Worm (Caenorhabditis elegans) whole organism, young adult: ENCODE data around the gene K08F4.5.
A peak's percentile ranks its signal among the peaks of the same experiment; 100 is the strongest.

Source experiments
- B0035.1 ChIP-seq: sonication (generic microtip); optimal IDR thresholded peaks from 2 replicates; lab custom pipeline; 2016; ENCODE audit warnings: missing genetic modification characterization, mild to moderate bottlenecking, missing compliant biosample characterization, missing genotype, missing genetic modification reagents
- C06A6.2 ChIP-seq: fragments of 200-800 bp; sonication (Bioruptor generic); conservative IDR thresholded peaks from 2 replicates; pipeline ENCODE4 v1.3.6; 2022; ENCODE audit warnings: missing genetic modification characterization, missing compliant biosample characterization
- F23B12.7 ChIP-seq: sonication (generic microtip); optimal IDR thresholded peaks from 2 replicates; lab custom pipeline; 2017; ENCODE audit warnings: missing genetic modification characterization, mild to moderate bottlenecking, missing compliant biosample characterization, antibody characterized with exemption, moderate library complexity; ENCODE audit not compliant: insufficient read depth
- F39B2.1 ChIP-seq: fragments of 200-800 bp; sonication (Bioruptor generic); IDR thresholded peaks from 2 replicates; pipeline ENCODE4 v1.3.6; 2022; ENCODE audit warnings: missing genetic modification reagents, missing genetic modification characterization, missing compliant biosample characterization
- K12H6.12 ChIP-seq: fragments of 200-800 bp; sonication (Bioruptor generic); optimal IDR thresholded peaks from 2 replicates; lab custom pipeline; 2018; ENCODE audit warnings: mild to moderate bottlenecking, missing genetic modification characterization, missing compliant biosample characterization
- Y53F4B.3 ChIP-seq: fragments of 200-800 bp; sonication (Bioruptor generic); IDR thresholded peaks from 2 replicates; pipeline ENCODE4 v1.3.6; 2022; ENCODE audit warnings: missing genetic modification reagents, missing genetic modification characterization, missing compliant biosample characterization
- Y56A3A.18 ChIP-seq: fragments of 200-800 bp; sonication (Bioruptor generic); IDR thresholded peaks from 2 replicates; pipeline ENCODE4 v1.3.6; 2022; ENCODE audit warnings: missing genetic modification reagents, missing genetic modification characterization, missing compliant biosample characterization
- Y79H2A.3 ChIP-seq: fragments of 200-800 bp; sonication (Bioruptor generic); conservative IDR thresholded peaks from 2 replicates; pipeline ENCODE4 v1.3.6; 2022; ENCODE audit warnings: missing genetic modification reagents, missing genetic modification characterization, missing compliant biosample characterization
- ama-1 ChIP-seq, 3 experiments: fragments of 150-350 bp in 1 of 3; sonication (generic microtip) in 2 of 3; optimal IDR thresholded peaks; 2 replicates each; lab custom pipeline; 2014 to 2018; ENCODE audit warnings: missing biosample characterization in 2 of 3, missing genetic modification characterization in 2 of 3, missing genetic modification reagents in 2 of 3
- bed-1 ChIP-seq: fragments of 200-800 bp; sonication (Bioruptor generic); IDR thresholded peaks from 2 replicates; pipeline ENCODE4 v1.3.6; 2022; ENCODE audit warnings: missing genetic modification reagents, missing genetic modification characterization, missing compliant biosample characterization
- ccch-3 ChIP-seq: fragments of 200-800 bp; sonication (Bioruptor generic); optimal IDR thresholded peaks from 2 replicates; lab custom pipeline; 2018; ENCODE audit warnings: mild to moderate bottlenecking, missing genetic modification characterization, missing compliant biosample characterization
- cebp-2 ChIP-seq: fragments of 200-800 bp; sonication (Bioruptor generic); IDR thresholded peaks from 2 replicates; pipeline ENCODE4 v1.3.6; 2022; ENCODE audit warnings: missing genetic modification characterization, missing compliant biosample characterization
- ceh-100 ChIP-seq: fragments of 200-800 bp; sonication (Bioruptor generic); IDR thresholded peaks from 2 replicates; pipeline ENCODE4 v1.3.6; 2022; ENCODE audit warnings: missing genetic modification reagents, missing genetic modification characterization, missing compliant biosample characterization
- ceh-40 ChIP-seq: fragments of 200-800 bp; sonication (Bioruptor generic); IDR thresholded peaks from 2 replicates; pipeline ENCODE4 v1.3.6; 2022; ENCODE audit warnings: missing genetic modification characterization, missing compliant biosample characterization
- ceh-91 ChIP-seq: fragments of 200-800 bp; sonication (Bioruptor generic); IDR thresholded peaks from 2 replicates; pipeline ENCODE4 v1.3.6; 2022; ENCODE audit warnings: missing genetic modification reagents, missing genetic modification characterization, missing compliant biosample characterization
- dox-1 ChIP-seq: fragments of 200-800 bp; sonication (Bioruptor generic); IDR thresholded peaks from 2 replicates; pipeline ENCODE4 v1.3.6; 2022; ENCODE audit warnings: missing genetic modification reagents, missing genetic modification characterization, missing compliant biosample characterization
- fkh-3 ChIP-seq: sonication (generic microtip); optimal IDR thresholded peaks from 2 replicates; lab custom pipeline; 2016; ENCODE audit warnings: mild to moderate bottlenecking, missing genetic modification characterization, missing compliant biosample characterization
- him-1 ChIP-seq: sonication (generic microtip); optimal IDR thresholded peaks from 2 replicates; lab custom pipeline; 2016; ENCODE audit warnings: missing genotype, missing genetic modification reagents, missing genetic modification characterization, missing compliant biosample characterization
- hlh-26 ChIP-seq: fragments of 200-800 bp; sonication (Bioruptor generic); conservative IDR thresholded peaks from 2 replicates; pipeline ENCODE4 v1.3.6; 2022; ENCODE audit warnings: missing genetic modification reagents, missing genetic modification characterization, missing compliant biosample characterization
- hmg-20 ChIP-seq: fragments of 200-800 bp; sonication (Bioruptor generic); IDR thresholded peaks from 2 replicates; pipeline ENCODE4 v1.3.6; 2022; ENCODE audit warnings: missing genetic modification reagents, missing genetic modification characterization, missing compliant biosample characterization
- let-526 ChIP-seq: fragments of 200-800 bp; sonication (Bioruptor generic); IDR thresholded peaks from 2 replicates; pipeline ENCODE4 v1.3.6; 2022; ENCODE audit warnings: missing genetic modification reagents, missing genetic modification characterization, missing compliant biosample characterization
- lin-54 ChIP-seq: fragments of 200-800 bp; sonication (Bioruptor generic); optimal IDR thresholded peaks from 2 replicates; lab custom pipeline; 2018; ENCODE audit warnings: mild to moderate bottlenecking, missing genetic modification characterization, missing compliant biosample characterization
- lsl-1 ChIP-seq: fragments of 200-800 bp; sonication (Bioruptor generic); optimal IDR thresholded peaks from 2 replicates; lab custom pipeline; 2018; ENCODE audit warnings: mild to moderate bottlenecking, missing genetic modification characterization, moderate library complexity, missing compliant biosample characterization
- lsy-27 ChIP-seq: sonication (generic microtip); optimal IDR thresholded peaks from 2 replicates; lab custom pipeline; 2017; ENCODE audit warnings: missing genetic modification characterization, mild to moderate bottlenecking, missing compliant biosample characterization, antibody characterized with exemption, missing genotype, borderline replicate concordance; ENCODE audit not compliant: insufficient read depth
- madf-3 ChIP-seq: fragments of 200-800 bp; sonication (Bioruptor generic); IDR thresholded peaks from 2 replicates; pipeline ENCODE4 v1.3.6; 2022; ENCODE audit warnings: missing genetic modification reagents, missing genetic modification characterization, missing compliant biosample characterization
- madf-6 ChIP-seq: fragments of 200-800 bp; sonication (Bioruptor generic); IDR thresholded peaks from 2 replicates; pipeline ENCODE4 v1.3.6; 2022; ENCODE audit warnings: missing genetic modification reagents, missing genetic modification characterization, missing compliant biosample characterization
- mes-4 ChIP-seq: sonication (generic microtip); optimal IDR thresholded peaks from 2 replicates; lab custom pipeline; 2016; ENCODE audit warnings: missing genotype, missing genetic modification characterization, missing compliant biosample characterization
- nfyb-1 ChIP-seq: fragments of 200-800 bp; sonication (Bioruptor generic); IDR thresholded peaks from 2 replicates; pipeline ENCODE4 v1.3.6; 2022; ENCODE audit warnings: missing genetic modification reagents, missing genetic modification characterization, missing compliant biosample characterization
- nhr-179 ChIP-seq: sonication (generic microtip); optimal IDR thresholded peaks from 2 replicates; lab custom pipeline; 2016; ENCODE audit warnings: mild to moderate bottlenecking, missing genetic modification characterization, missing compliant biosample characterization
- pha-4 ChIP-seq: fragments of 150-350 bp; sonication (generic microtip); optimal IDR thresholded peaks from 2 replicates; lab custom pipeline; 2014; ENCODE audit warnings: missing biosample characterization, missing genetic modification reagents, missing genetic modification characterization
- repo-1 ChIP-seq: sonication (generic microtip); optimal IDR thresholded peaks from 2 replicates; lab custom pipeline; 2017; ENCODE audit warnings: mild to moderate bottlenecking, missing genetic modification characterization, missing compliant biosample characterization
- sdz-38 ChIP-seq: sonication (generic microtip); optimal IDR thresholded peaks from 2 replicates; lab custom pipeline; 2016; ENCODE audit warnings: missing genotype, missing genetic modification characterization, missing compliant biosample characterization
- snpc-1.1 ChIP-seq: sonication (generic microtip); optimal IDR thresholded peaks from 2 replicates; lab custom pipeline; 2017; ENCODE audit warnings: missing genetic modification characterization, mild to moderate bottlenecking, missing compliant biosample characterization, antibody characterized with exemption, moderate library complexity, missing genotype, missing genetic modification reagents; ENCODE audit not compliant: insufficient read depth
- snpc-1.3 ChIP-seq: sonication (generic microtip); optimal IDR thresholded peaks from 2 replicates; lab custom pipeline; 2017; ENCODE audit warnings: missing genetic modification characterization, mild to moderate bottlenecking, missing compliant biosample characterization, antibody characterized with exemption, moderate library complexity, missing genotype, missing genetic modification reagents; ENCODE audit not compliant: insufficient read depth
- snpc-3.4 ChIP-seq: sonication (generic microtip); optimal IDR thresholded peaks from 2 replicates; lab custom pipeline; 2017; ENCODE audit warnings: missing genetic modification characterization, mild to moderate bottlenecking, missing compliant biosample characterization, antibody characterized with exemption, moderate library complexity, missing genotype, missing genetic modification reagents
- snpc-4 ChIP-seq, 5 experiments: fragments of 150-350 bp in 1 of 5; sonication (generic microtip) in 4 of 5; optimal IDR thresholded peaks; 2 replicates each; lab custom pipeline; 2014 to 2018; ENCODE audit warnings: missing genetic modification characterization in 5 of 5, missing biosample characterization in 3 of 5, antibody characterized with exemption in 2 of 5, mild to moderate bottlenecking in 2 of 5, missing compliant biosample characterization in 2 of 5, missing genotype in 2 of 5, moderate library complexity in 2 of 5, missing genetic modification reagents in 1 of 5
- tbx-9 ChIP-seq: sonication (generic microtip); optimal IDR thresholded peaks from 2 replicates; lab custom pipeline; 2016; ENCODE audit warnings: borderline replicate concordance, missing genetic modification characterization, inconsistent platforms, missing compliant biosample characterization
- zfh-2 ChIP-seq: fragments of 200-800 bp; sonication (Bioruptor generic); conservative IDR thresholded peaks from 2 replicates; pipeline ENCODE4 v1.3.6; 2022; ENCODE audit warnings: missing genetic modification reagents, missing genetic modification characterization, missing compliant biosample characterization
- zim-3 ChIP-seq: sonication (generic microtip); optimal IDR thresholded peaks from 2 replicates; lab custom pipeline; 2017; ENCODE audit warnings: mild to moderate bottlenecking, missing genetic modification characterization, moderate library complexity, missing compliant biosample characterization
- ztf-22 ChIP-seq: fragments of 200-800 bp; sonication (Bioruptor generic); optimal IDR thresholded peaks from 2 replicates; lab custom pipeline; 2018; ENCODE audit warnings: mild to moderate bottlenecking, missing genetic modification characterization, moderate library complexity, missing compliant biosample characterization
- ztf-25 ChIP-seq: fragments of 200-800 bp; sonication (Bioruptor generic); IDR thresholded peaks from 2 replicates; pipeline ENCODE4 v1.3.6; 2022; ENCODE audit warnings: missing genetic modification reagents, missing genetic modification characterization, missing compliant biosample characterization
- ztf-3 ChIP-seq: fragments of 200-800 bp; sonication (Bioruptor generic); optimal IDR thresholded peaks from 2 replicates; lab custom pipeline; 2018; ENCODE audit warnings: mild to moderate bottlenecking, missing genetic modification characterization, missing compliant biosample characterization
- ztf-6 ChIP-seq: fragments of 200-800 bp; sonication (Bioruptor generic); IDR thresholded peaks from 2 replicates; pipeline ENCODE4 v1.3.6; 2022; ENCODE audit warnings: missing genetic modification reagents, missing genetic modification characterization, missing compliant biosample characterization

The K08F4.5 gene

ce11 chrIV:10122205-10122604 lies 13.5 kb downstream of the K08F4.5 start, which contains the start of gene irld-21:
irld-21 (minus strand) TSS chrIV:10122305.
- no peak for TF ChIP-seq repo-1
- no peak for TF ChIP-seq snpc-1.3 (tag; lab: Kevin White, UChicago)
- TF ChIP-seq ama-1 (optimal IDR thresholded peaks at IDR 0.05; lab: Kevin White, UChicago), result no peak
- TF ChIP-seq ama-1 (GFP tag; optimal IDR thresholded peaks at IDR 0.05; lab: Kevin White, UChicago), result no peak
- no peak for TF ChIP-seq B0035.1 (tag; lab: Kevin White, UChicago)
- TF ChIP-seq madf-3 (GFP tag; lab: Robert Waterston, UW), result no peak
- TF ChIP-seq ztf-6 (GFP tag; lab: Robert Waterston, UW), result no peak
- TF ChIP-seq F23B12.7 (tag; lab: Kevin White, UChicago), result no peak
- no peak for TF ChIP-seq Y56A3A.18 (GFP tag; lab: Robert Waterston, UW)
- TF ChIP-seq him-1 (tag; lab: Kevin White, UChicago), result no peak
- no peak for TF ChIP-seq dox-1 (GFP tag; lab: Robert Waterston, UW)
- no peak for TF ChIP-seq pha-4 (tag; lab: Kevin White, UChicago)
- no peak for TF ChIP-seq lin-54 (GFP tag; lab: Kevin White, UChicago)

ce11 chrIV:10116765-10117164 lies 19.0 kb downstream of the K08F4.5 start:
- no peak for TF ChIP-seq hmg-20 (GFP tag; lab: Robert Waterston, UW)
- no peak for TF ChIP-seq zim-3 (tag; lab: Kevin White, UChicago)
- no peak for TF ChIP-seq C06A6.2 (GFP tag; lab: Robert Waterston, UW)
- no peak for TF ChIP-seq nhr-179 (tag; lab: Kevin White, UChicago)
- no peak for TF ChIP-seq hlh-26 (GFP tag; lab: Robert Waterston, UW)
- no peak for TF ChIP-seq pha-4 (tag; lab: Kevin White, UChicago)
- no peak for TF ChIP-seq B0035.1 (tag; lab: Kevin White, UChicago)
- TF ChIP-seq ceh-91 (GFP tag; lab: Robert Waterston, UW), result no peak
- no peak for TF ChIP-seq mes-4 (tag; lab: Kevin White, UChicago)
- no peak for TF ChIP-seq bed-1 (GFP tag; lab: Robert Waterston, UW)
- no peak for TF ChIP-seq fkh-3 (tag; lab: Kevin White, UChicago)
- no peak for TF ChIP-seq K12H6.12 (tag; lab: Kevin White, UChicago)
- no peak for TF ChIP-seq ztf-25 (GFP tag; lab: Robert Waterston, UW)
- TF ChIP-seq ama-1 (optimal IDR thresholded peaks at IDR 0.05; lab: Kevin White, UChicago), result no peak
- no peak for TF ChIP-seq ama-1 (GFP tag; optimal IDR thresholded peaks at IDR 0.05; lab: Kevin White, UChicago)
- no peak for TF ChIP-seq F23B12.7 (tag; lab: Kevin White, UChicago)
- no peak for TF ChIP-seq ceh-100 (GFP tag; lab: Robert Waterston, UW)
- TF ChIP-seq zfh-2 (GFP tag; lab: Robert Waterston, UW), result no peak
- TF ChIP-seq lsl-1, result peak; percentile 17
- no peak for TF ChIP-seq F39B2.1
- no peak for TF ChIP-seq nfyb-1 (GFP tag; lab: Robert Waterston, UW)
- no peak for TF ChIP-seq ccch-3
- TF ChIP-seq Y53F4B.3 (GFP tag; lab: Robert Waterston, UW), result no peak
- TF ChIP-seq cebp-2 (GFP tag; lab: Robert Waterston, UW), result no peak
- peak; percentile 85 for TF ChIP-seq snpc-1.1 (tag; lab: Kevin White, UChicago)
- no peak for TF ChIP-seq ztf-22
- TF ChIP-seq snpc-3.4 (tag; lab: Kevin White, UChicago), result peak; percentile 19
- TF ChIP-seq Y79H2A.3 (GFP tag; lab: Robert Waterston, UW), result no peak
- 0 out of 2 replicates have a peak, but pooled peaks have one; percentile 17 for TF ChIP-seq madf-6
- TF ChIP-seq snpc-4 (GFP tag; optimal IDR thresholded peaks at IDR 0.05; lab: Kevin White, UChicago), result peak; percentile 72
- TF ChIP-seq snpc-4 (tag; optimal IDR thresholded peaks at IDR 0.05; lab: Kevin White, UChicago), result peak; percentile 53 to 91 (median 68)
- no peak for TF ChIP-seq let-526 (GFP tag; lab: Robert Waterston, UW)
- no peak for TF ChIP-seq snpc-1.3 (tag; lab: Kevin White, UChicago)
- no peak for TF ChIP-seq tbx-9 (tag; lab: Kevin White, UChicago)
- no peak for TF ChIP-seq lsy-27 (tag; lab: Kevin White, UChicago)
- TF ChIP-seq repo-1, result no peak
- no peak for TF ChIP-seq ztf-3 (GFP tag; lab: Kevin White, UChicago)
- no peak for TF ChIP-seq ceh-40 (GFP tag; lab: Robert Waterston, UW)
- TF ChIP-seq sdz-38 (tag; lab: Kevin White, UChicago), result no peak
- TF ChIP-seq, all 124 proteins: peak for 5
